Worm (Caenorhabditis elegans): ENCODE measurements around the gene fat-7.

The fat-7 gene

DNA sequence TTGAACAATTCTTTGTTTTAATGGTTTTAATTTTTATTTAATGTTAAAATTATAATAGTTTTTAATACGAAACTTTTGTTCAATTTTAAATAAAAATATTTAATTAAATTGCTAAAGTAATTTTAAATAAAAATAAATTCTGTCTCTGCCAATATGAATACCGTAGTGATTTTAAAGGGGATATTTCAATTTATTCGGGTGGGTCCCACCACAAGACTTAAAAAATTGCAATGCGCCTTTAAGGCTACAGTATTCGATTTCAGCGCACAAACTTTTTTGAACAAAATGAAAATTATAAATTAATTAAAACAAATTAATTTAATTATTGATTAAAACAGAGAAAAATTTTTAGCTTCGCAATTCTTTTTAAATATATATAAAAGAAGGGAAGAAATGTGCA lies 46.1 kb upstream of the fat-7 start (continued):
- peak; percentile 89 for TF ChIP-seq xnd-1 (tag; optimal IDR thresholded peaks at IDR 0.05)
- no peak for TF ChIP-seq hlh-26 (GFP tag; conservative IDR thresholded peaks at IDR 0.05)
- TF ChIP-seq lin-40 (tag; optimal IDR thresholded peaks at IDR 0.05), result no peak
- TF ChIP-seq madf-8 (GFP tag; conservative IDR thresholded peaks at IDR 0.05), result peak; percentile 75
- no peak for TF ChIP-seq nhr-90 (tag; optimal IDR thresholded peaks at IDR 0.05)
- TF ChIP-seq K11D2.4 (GFP tag; IDR thresholded peaks at IDR 0.05), result no peak
- TF ChIP-seq madf-6 (GFP tag; IDR thresholded peaks at IDR 0.05), result peak; percentile 93
- TF ChIP-seq rec-8 (tag; optimal IDR thresholded peaks at IDR 0.05), result no peak
- peak; percentile 54 for TF ChIP-seq lin-54 (GFP tag; optimal IDR thresholded peaks at IDR 0.05)
- no peak for TF ChIP-seq hmg-20 (GFP tag; IDR thresholded peaks at IDR 0.05)
- no peak for TF ChIP-seq T07F8.4 (tag; optimal IDR thresholded peaks at IDR 0.05)
- TF ChIP-seq mes-4 (tag; optimal IDR thresholded peaks at IDR 0.05), result no peak
- no peak for TF ChIP-seq C17E4.6 (GFP tag; IDR thresholded peaks at IDR 0.05)
- peak; percentile 93 for TF ChIP-seq F33H1.4 (GFP tag; IDR thresholded peaks at IDR 0.05)
- no peak for TF ChIP-seq F52B5.7 (tag; optimal IDR thresholded peaks at IDR 0.05)
- TF ChIP-seq athp-1 (tag; optimal IDR thresholded peaks at IDR 0.05), result no peak
- no peak for TF ChIP-seq Y56A3A.18 (GFP tag; IDR thresholded peaks at IDR 0.05)
- no peak for TF ChIP-seq let-526 (GFP tag; IDR thresholded peaks at IDR 0.05)
- TF ChIP-seq tbx-9 (tag; optimal IDR thresholded peaks at IDR 0.05; ENCODE audit: borderline replicate concordance), result no peak
- peak; percentile 7 for TF ChIP-seq efl-1 (GFP tag; optimal IDR thresholded peaks at IDR 0.05)
- TF ChIP-seq gei-17 (GFP tag; optimal IDR thresholded peaks at IDR 0.05), result no peak
- no peak for TF ChIP-seq lag-1 (GFP tag; IDR thresholded peaks at IDR 0.05)
- TF ChIP-seq hsf-1 (GFP tag; IDR thresholded peaks at IDR 0.05), result 0 out of 2 replicates have a peak, but pooled peaks have one; percentile 14
- TF ChIP-seq unc-62 (GFP tag; optimal IDR thresholded peaks at IDR 0.05), result no peak
- peak; percentile 51 for TF ChIP-seq ceh-91 (GFP tag; IDR thresholded peaks at IDR 0.05)
- no peak for TF ChIP-seq Y53G8AR.9 (GFP tag; conservative IDR thresholded peaks at IDR 0.05)
- TF ChIP-seq ztf-28 (GFP tag; IDR thresholded peaks at IDR 0.05), result no peak
- no peak for TF ChIP-seq ztf-6 (GFP tag; IDR thresholded peaks at IDR 0.05)
- no peak for TF ChIP-seq nhr-179 (tag; optimal IDR thresholded peaks at IDR 0.05)
- TF ChIP-seq nhr-80 (tag; optimal IDR thresholded peaks at IDR 0.05), result no peak
- no peak for TF ChIP-seq dpl-1 (GFP tag; optimal IDR thresholded peaks at IDR 0.05)
- TF ChIP-seq F37B4.10 (GFP tag; IDR thresholded peaks at IDR 0.05), result no peak
- no peak for TF ChIP-seq ets-4 (GFP tag; optimal IDR thresholded peaks at IDR 0.05)
- no peak for TF ChIP-seq lin-35 (GFP tag; optimal IDR thresholded peaks at IDR 0.05)
- no peak for TF ChIP-seq fkh-3 (tag; optimal IDR thresholded peaks at IDR 0.05)
- peak; percentile 97 for TF ChIP-seq lsl-1 (GFP tag; optimal IDR thresholded peaks at IDR 0.05)
- peak; percentile 90 for TF ChIP-seq madf-3 (GFP tag; IDR thresholded peaks at IDR 0.05)
- no peak for TF ChIP-seq cebp-1 (GFP tag; IDR thresholded peaks at IDR 0.05)
- TF ChIP-seq cebp-1 (tag; optimal IDR thresholded peaks at IDR 0.05), result no peak
- no peak for TF ChIP-seq ztf-26 (tag; optimal IDR thresholded peaks at IDR 0.05)
- no peak for TF ChIP-seq B0019.2 (GFP tag; conservative IDR thresholded peaks at IDR 0.05)
- TF ChIP-seq rcor-1 (GFP tag; IDR thresholded peaks at IDR 0.05), result no peak
- no peak for TF ChIP-seq ztf-22 (GFP tag; optimal IDR thresholded peaks at IDR 0.05)
- TF ChIP-seq F57A8.1 (GFP tag; optimal IDR thresholded peaks at IDR 0.05), result no peak
